Fruit fly (Drosophila melanogaster) whole organism, adult: Measurements from ENCODE around the gene Osi18.

ENCODE experiments used
- CG11617 ChIP-seq: fragments of 200-800 bp; sonication (Bioruptor generic); optimal IDR thresholded peaks from 2 replicates; lab custom pipeline; 2017; ENCODE audit warnings: mild to moderate bottlenecking, missing biosample characterization, missing genetic modification reagents, missing genetic modification characterization
- CG7101 ChIP-seq: fragments of 200-800 bp; sonication (Bioruptor generic); optimal IDR thresholded peaks from 2 replicates; lab custom pipeline; 2018; ENCODE audit warnings: missing biosample characterization, mild to moderate bottlenecking, missing genetic modification characterization, moderate library complexity
- Clk ChIP-seq: fragments of 200-800 bp; sonication (Bioruptor generic); optimal IDR thresholded peaks from 2 replicates; lab custom pipeline; 2017; ENCODE audit warnings: missing biosample characterization, missing genetic modification characterization
- Crg-1 ChIP-seq: fragments of 200-800 bp; sonication (Bioruptor generic); optimal IDR thresholded peaks from 2 replicates; lab custom pipeline; 2016; ENCODE audit warnings: missing biosample characterization, missing genetic modification characterization
- cnc ChIP-seq, 2 experiments: fragments of >200 bp; optimal IDR thresholded peaks; 2 replicates each; lab custom pipeline; 2017
- tj ChIP-seq: fragments of 200-800 bp; sonication (Bioruptor generic); optimal IDR thresholded peaks from 3 replicates; lab custom pipeline; 2017; ENCODE audit warnings: missing biosample characterization, mild to moderate bottlenecking, missing genetic modification characterization, moderate library complexity

- TF ChIP-seq CG7101 (tag; lab: Kevin White, UChicago) (no peak), cnc (optimal IDR thresholded peaks at IDR 0.05; lab: Kevin White, UChicago) (no peak), Crg-1 (GFP tag; lab: Kevin White, UChicago) (no peak), tj (GFP tag; lab: Kevin White, UChicago) (no peak), Clk (GFP tag; lab: Kevin White, UChicago) (no peak), CG11617 (no peak)
These were observed 18.3 kb upstream of the Osi18 start, which contains the start of gene Osi17 for dm6 chr3R:6311641-6312259.
